Worm (Caenorhabditis elegans) whole organism, early embryonic: ENCODE measurements around the gene nstp-2.

Experiments
- B0310.2 ChIP-seq: sonication (generic microtip); optimal IDR thresholded peaks from 2 replicates; lab custom pipeline; 2016; ENCODE audit warnings: mild to moderate bottlenecking, missing genetic modification characterization, missing compliant biosample characterization
- ama-1 ChIP-seq: fragments of 150-350 bp; optimal IDR thresholded peaks from 2 replicates; lab custom pipeline; 2014
- ets-7 ChIP-seq: sonication (generic microtip); optimal IDR thresholded peaks from 2 replicates; lab custom pipeline; 2016; ENCODE audit warnings: missing genotype, missing genetic modification characterization, missing compliant biosample characterization
- flt-1 ChIP-seq: fragments of 200-800 bp; sonication (Bioruptor generic); IDR thresholded peaks from 2 replicates; pipeline ENCODE4 v1.3.6; 2022; ENCODE audit warnings: missing genetic modification characterization, missing compliant biosample characterization
- tbx-11 ChIP-seq: fragments of 200-800 bp; sonication (Bioruptor generic); IDR thresholded peaks from 2 replicates; pipeline ENCODE4 v1.3.6; 2022; ENCODE audit warnings: missing genetic modification characterization, missing compliant biosample characterization

DNA sequence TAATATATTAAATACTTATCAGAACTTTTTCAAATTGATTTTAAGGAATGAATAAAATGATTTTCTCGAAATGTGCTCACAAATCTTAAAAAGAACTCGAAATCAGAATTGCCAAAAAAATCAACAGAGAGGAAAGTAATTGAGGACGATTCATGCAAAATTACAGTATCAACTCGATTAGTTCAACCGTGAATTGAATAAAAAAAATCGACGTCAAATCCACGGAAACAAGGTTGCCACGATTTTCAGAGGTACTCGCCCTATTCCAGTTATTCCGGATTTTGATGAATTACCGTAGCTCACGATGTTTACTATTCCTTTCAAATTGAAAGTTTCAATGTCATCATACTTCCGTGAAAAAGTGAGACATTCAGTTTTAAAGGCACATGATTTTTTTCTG is 3.6 kb downstream of the nstp-2 start, which contains the start of gene F15B10.3:
- TF ChIP-seq ama-1 (no peak), B0310.2 (tag; lab: Kevin White, UChicago) (no peak), ets-7 (tag; lab: Kevin White, UChicago) (no peak), tbx-11 (no peak), flt-1 (GFP tag; lab: Robert Waterston, UW) (no peak)
